Worm (Caenorhabditis elegans) whole organism, L4 larva: ENCODE measurements around the gene srh-167.

Experiments used
- F10B5.3 ChIP-seq: sonication (generic microtip); optimal IDR thresholded peaks from 2 replicates; lab custom pipeline; 2016; ENCODE audit warnings: mild to moderate bottlenecking, missing genetic modification characterization, missing compliant biosample characterization
- F49E8.2 ChIP-seq: sonication (generic microtip); optimal IDR thresholded peaks from 2 replicates; lab custom pipeline; 2016; ENCODE audit warnings: missing compliant biosample characterization, mild to moderate bottlenecking, missing genetic modification characterization, borderline replicate concordance
- R02D3.7 ChIP-seq: fragments of 150-350 bp; sonication (generic microtip); optimal IDR thresholded peaks from 3 replicates; lab custom pipeline; 2014; ENCODE audit warnings: missing biosample characterization, missing genetic modification characterization
- T26A8.4 ChIP-seq: fragments of 200-800 bp; sonication (Bioruptor generic); IDR thresholded peaks from 2 replicates; pipeline ENCODE4 v1.3.6; 2022; ENCODE audit warnings: missing genetic modification characterization, missing compliant biosample characterization
- Y105C5A.15 ChIP-seq: fragments of 200-800 bp; sonication (Bioruptor generic); IDR thresholded peaks from 2 replicates; pipeline ENCODE4 v1.3.6; 2022; ENCODE audit warnings: missing genetic modification characterization, missing compliant biosample characterization
- Y75B8A.6 ChIP-seq: fragments of 200-800 bp; sonication (Bioruptor generic); IDR thresholded peaks from 2 replicates; pipeline ENCODE4 v1.3.6; 2022; ENCODE audit warnings: missing genetic modification reagents, missing genetic modification characterization, missing compliant biosample characterization
- aly-2 ChIP-seq: sonication (generic microtip); optimal IDR thresholded peaks from 2 replicates; lab custom pipeline; 2018; ENCODE audit warnings: missing biosample characterization, missing genetic modification characterization
- ama-1 ChIP-seq: fragments of 150-350 bp; optimal IDR thresholded peaks from 2 replicates; lab custom pipeline; 2014; ENCODE audit warnings: inconsistent platforms, mixed read lengths
- arid-1 ChIP-seq: fragments of 200-800 bp; sonication (Bioruptor generic); conservative IDR thresholded peaks from 2 replicates; pipeline ENCODE4 v1.3.6; 2022; ENCODE audit warnings: missing genetic modification reagents, missing genetic modification characterization, missing compliant biosample characterization
- ceh-20 ChIP-seq: fragments of 200-800 bp; sonication (Bioruptor generic); IDR thresholded peaks from 2 replicates; pipeline ENCODE4 v1.3.6; 2022; ENCODE audit warnings: missing genetic modification reagents, missing genetic modification characterization, missing compliant biosample characterization
- ceh-28 ChIP-seq: fragments of 150-350 bp; optimal IDR thresholded peaks from 2 replicates; lab custom pipeline; 2014; ENCODE audit warnings: missing biosample characterization, missing genetic modification reagents, missing genetic modification characterization
- ceh-44 ChIP-seq: fragments of 200-800 bp; sonication (Bioruptor generic); IDR thresholded peaks from 2 replicates; pipeline ENCODE4 v1.3.6; 2022; ENCODE audit warnings: missing genetic modification reagents, missing genetic modification characterization, missing compliant biosample characterization
- daf-12 ChIP-seq: fragments of 150-350 bp; optimal IDR thresholded peaks from 2 replicates; lab custom pipeline; 2014; ENCODE audit warnings: missing biosample characterization, missing genetic modification reagents, missing genetic modification characterization
- dmd-6 ChIP-seq: fragments of 200-800 bp; sonication (Bioruptor generic); IDR thresholded peaks from 2 replicates; pipeline ENCODE4 v1.3.6; 2022; ENCODE audit warnings: missing genetic modification reagents, missing genetic modification characterization, missing compliant biosample characterization
- dmd-9 ChIP-seq: fragments of 200-800 bp; sonication (Bioruptor generic); IDR thresholded peaks from 2 replicates; pipeline ENCODE4 v1.3.6; 2022; ENCODE audit warnings: missing genetic modification reagents, missing genetic modification characterization, missing compliant biosample characterization
- dpl-1 ChIP-seq: fragments of 150-350 bp; optimal IDR thresholded peaks from 2 replicates; lab custom pipeline; 2014; ENCODE audit warnings: missing biosample characterization, missing genetic modification reagents, missing genetic modification characterization
- duxl-1 ChIP-seq: sonication (generic microtip); optimal IDR thresholded peaks from 2 replicates; lab custom pipeline; 2016; ENCODE audit warnings: mild to moderate bottlenecking, missing genetic modification characterization, moderate library complexity, missing compliant biosample characterization; ENCODE audit not compliant: poor library complexity
- dve-1 ChIP-seq: sonication (generic microtip); optimal IDR thresholded peaks from 2 replicates; lab custom pipeline; 2017; ENCODE audit warnings: antibody characterized with exemption, mild to moderate bottlenecking, missing genetic modification characterization, missing compliant biosample characterization; ENCODE audit not compliant: insufficient read depth
- egl-27 ChIP-seq: sonication (generic microtip); optimal IDR thresholded peaks from 3 replicates; lab custom pipeline; 2017; ENCODE audit warnings: missing biosample characterization, missing genetic modification reagents, missing genetic modification characterization
- hlh-11 ChIP-seq: fragments of 200-800 bp; sonication (Bioruptor generic); optimal IDR thresholded peaks from 2 replicates; lab custom pipeline; 2018; ENCODE audit warnings: mild to moderate bottlenecking, missing genetic modification characterization, missing compliant biosample characterization
- hlh-30 ChIP-seq: sonication (generic microtip); optimal IDR thresholded peaks from 2 replicates; lab custom pipeline; 2017; ENCODE audit warnings: antibody characterized with exemption, mild to moderate bottlenecking, missing genetic modification characterization, missing compliant biosample characterization; ENCODE audit not compliant: insufficient read depth
- jun-1 ChIP-seq: fragments of 150-350 bp; optimal IDR thresholded peaks from 2 replicates; lab custom pipeline; 2014; ENCODE audit warnings: missing biosample characterization, missing genetic modification reagents, missing genetic modification characterization
- lin-38 ChIP-seq: fragments of 200-800 bp; sonication (Bioruptor generic); IDR thresholded peaks from 2 replicates; pipeline ENCODE4 v1.3.6; 2022; ENCODE audit warnings: missing genetic modification reagents, missing genetic modification characterization, missing compliant biosample characterization
- madf-5 ChIP-seq, 2 experiments: fragments of 200-800 bp; sonication (Bioruptor generic); IDR thresholded peaks; 2 replicates each; pipeline ENCODE4 v1.3.6; 2022; ENCODE audit warnings: missing compliant biosample characterization in 2 of 2, missing genetic modification characterization in 2 of 2
- mdt-29 ChIP-seq: fragments of 200-800 bp; sonication (Bioruptor generic); IDR thresholded peaks from 2 replicates; pipeline ENCODE4 v1.3.6; 2022; ENCODE audit warnings: missing genetic modification reagents, missing genetic modification characterization, missing compliant biosample characterization
- mxl-3 ChIP-seq: fragments of 200-800 bp; sonication (Bioruptor generic); optimal IDR thresholded peaks from 2 replicates; lab custom pipeline; 2018; ENCODE audit warnings: mild to moderate bottlenecking, missing genetic modification characterization, missing compliant biosample characterization
- nhr-102 ChIP-seq: sonication (generic microtip); optimal IDR thresholded peaks from 2 replicates; lab custom pipeline; 2016; ENCODE audit warnings: mild to moderate bottlenecking, missing genetic modification characterization, moderate library complexity, missing compliant biosample characterization
- nhr-25 ChIP-seq: sonication (generic microtip); optimal IDR thresholded peaks from 2 replicates; lab custom pipeline; 2017; ENCODE audit warnings: missing genetic modification characterization, mild to moderate bottlenecking, missing compliant biosample characterization, antibody characterized with exemption, moderate library complexity, borderline replicate concordance; ENCODE audit not compliant: insufficient read depth
- nhr-41 ChIP-seq: fragments of 200-800 bp; sonication (Bioruptor generic); IDR thresholded peaks from 2 replicates; pipeline ENCODE4 v1.3.6; 2022; ENCODE audit warnings: missing genetic modification reagents, missing genetic modification characterization, missing compliant biosample characterization
- nhr-42 ChIP-seq: fragments of 200-800 bp; sonication (Bioruptor generic); IDR thresholded peaks from 2 replicates; pipeline ENCODE4 v1.3.6; 2022; ENCODE audit warnings: missing genetic modification characterization, missing compliant biosample characterization
- nhr-77 ChIP-seq: fragments of 150-350 bp; optimal IDR thresholded peaks from 2 replicates; lab custom pipeline; 2014; ENCODE audit warnings: missing biosample characterization, missing genetic modification characterization
- pha-4 ChIP-seq, 2 experiments: fragments of 150-350 bp in 1 of 2; fragments of 200-800 bp in 1 of 2; sonication (Bioruptor generic) in 1 of 2; IDR thresholded peaks in 1 of 2; optimal IDR thresholded peaks in 1 of 2; 2 replicates each; pipeline versions ENCODE4 v1.3.6 to Lab custom; 2014 to 2022; ENCODE audit warnings: missing genetic modification characterization in 2 of 2, missing genetic modification reagents in 2 of 2, missing biosample characterization in 1 of 2, missing compliant biosample characterization in 1 of 2
- php-3 ChIP-seq: fragments of 200-800 bp; sonication (Bioruptor generic); IDR thresholded peaks from 2 replicates; pipeline ENCODE4 v1.3.6; 2022; ENCODE audit warnings: missing genetic modification reagents, missing genetic modification characterization, missing compliant biosample characterization
- saeg-2 ChIP-seq: fragments of 200-800 bp; sonication (Bioruptor generic); IDR thresholded peaks from 2 replicates; pipeline ENCODE4 v1.3.6; 2022; ENCODE audit warnings: missing genetic modification reagents, missing genetic modification characterization, missing compliant biosample characterization
- sdz-12 ChIP-seq: fragments of 200-800 bp; sonication (Bioruptor generic); optimal IDR thresholded peaks from 2 replicates; lab custom pipeline; 2018; ENCODE audit warnings: mild to moderate bottlenecking, missing genetic modification characterization, missing compliant biosample characterization
- set-16 ChIP-seq: fragments of 200-800 bp; sonication (Bioruptor generic); IDR thresholded peaks from 2 replicates; pipeline ENCODE4 v1.3.6; 2022; ENCODE audit warnings: missing genetic modification reagents, missing genetic modification characterization, missing compliant biosample characterization
- skn-1 ChIP-seq: fragments of 150-350 bp; optimal IDR thresholded peaks from 2 replicates; lab custom pipeline; 2014; ENCODE audit warnings: missing biosample characterization, missing genetic modification characterization
- tra-1 ChIP-seq: fragments of 200-800 bp; sonication (Bioruptor generic); IDR thresholded peaks from 2 replicates; pipeline ENCODE4 v1.3.6; 2022; ENCODE audit warnings: missing genetic modification reagents, missing genetic modification characterization, missing compliant biosample characterization
- unc-39 ChIP-seq: sonication (generic microtip); optimal IDR thresholded peaks from 2 replicates; lab custom pipeline; 2017; ENCODE audit warnings: missing biosample characterization, missing genetic modification characterization
- unc-62 ChIP-seq, 3 experiments: fragments of 150-350 bp in 1 of 3; sonication (generic microtip); optimal IDR thresholded peaks in 2 of 3; peaks in 1 of 3; 1 replicate in 1 of 3; 2 replicates in 2 of 3; lab custom pipeline; 2014 to 2017; ENCODE audit warnings: missing biosample characterization in 3 of 3, missing genetic modification characterization in 3 of 3, missing genetic modification reagents in 3 of 3, missing genotype in 1 of 3
- vab-7 ChIP-seq: fragments of 200-800 bp; sonication (Bioruptor generic); IDR thresholded peaks from 2 replicates; pipeline ENCODE4 v1.3.6; 2022; ENCODE audit warnings: missing genetic modification reagents, missing genetic modification characterization, missing compliant biosample characterization
- zfp-2 ChIP-seq: sonication (generic microtip); optimal IDR thresholded peaks from 2 replicates; lab custom pipeline; 2016; ENCODE audit warnings: mild to moderate bottlenecking, missing genetic modification characterization, missing compliant biosample characterization
- zip-2 ChIP-seq: fragments of 150-350 bp; optimal IDR thresholded peaks from 2 replicates; lab custom pipeline; 2014; ENCODE audit warnings: missing biosample characterization, missing genetic modification characterization
- ztf-11 ChIP-seq: fragments of 150-350 bp; optimal IDR thresholded peaks from 2 replicates; lab custom pipeline; 2014; ENCODE audit warnings: missing biosample characterization, missing genetic modification characterization
- ztf-7 ChIP-seq: fragments of 150-350 bp; optimal IDR thresholded peaks from 2 replicates; lab custom pipeline; 2014; ENCODE audit warnings: missing biosample characterization, missing genetic modification characterization

srh-167 gene

ce11 chrV:16357253-16357652, 23.7 kb downstream of the srh-167 start, which contains the start of gene pptr-1 (continued):
- TF ChIP-seq vab-7 (no peak), pha-4 (GFP tag; IDR thresholded peaks at IDR 0.05; lab: Robert Waterston, UW) (0 out of 2 replicates have a peak, but pooled peaks have one; percentile 34), pha-4 (tag; optimal IDR thresholded peaks at IDR 0.05; lab: Kevin White, UChicago) (no peak), zip-2 (tag; lab: Kevin White, UChicago) (no peak), sdz-12 (GFP tag; lab: Kevin White, UChicago) (no peak), set-16 (no peak), tra-1 (GFP tag; lab: Robert Waterston, UW) (no peak), aly-2 (tag; lab: Kevin White, UChicago) (no peak), skn-1 (tag; lab: Kevin White, UChicago) (no peak), dve-1 (tag; lab: Kevin White, UChicago) (peak; percentile 40), arid-1 (no peak), dpl-1 (GFP tag; lab: Kevin White, UChicago) (peak; percentile 3), jun-1 (tag; lab: Kevin White, UChicago) (no peak), php-3 (GFP tag; lab: Robert Waterston, UW) (peak; percentile 30; the same call in 1 of the 2 replicates), nhr-102 (peak; percentile 25)

- TF ChIP-seq skn-1 (tag; lab: Kevin White, UChicago) (no peak), ceh-20 (GFP tag; lab: Robert Waterston, UW) (no peak), nhr-42 (no peak), madf-5 (GFP tag; IDR thresholded peaks at IDR 0.05; lab: Robert Waterston, UW) (no peak), dve-1 (tag; lab: Kevin White, UChicago) (no peak), duxl-1 (tag; lab: Kevin White, UChicago) (no peak), zfp-2 (tag; lab: Kevin White, UChicago) (no peak), ztf-7 (tag; lab: Kevin White, UChicago) (no peak), nhr-25 (no peak), zip-2 (tag; lab: Kevin White, UChicago) (no peak), daf-12 (no peak), F10B5.3 (no peak), dmd-9 (no peak), mxl-3 (GFP tag; lab: Kevin White, UChicago) (no peak), ama-1 (lab: Kevin White, UChicago) (no peak), dmd-6 (GFP tag; lab: Robert Waterston, UW) (no peak)
These were observed 27.8 kb downstream of the srh-167 start for ce11 chrV:16361350-16361749.

ce11 chrV:16367575-16367974, 34.1 kb downstream of the srh-167 start, which contains the start of gene W08G11.3:
W08G11.3 (plus strand) TSS chrV:16367681.
- no peak for TF ChIP-seq nhr-41
- peak; percentile 58; the same call in 1 of the 2 replicates for TF ChIP-seq T26A8.4 (GFP tag; lab: Robert Waterston, UW)
- TF ChIP-seq R02D3.7 (tag; lab: Kevin White, UChicago): peak; percentile 37
- TF ChIP-seq dve-1 (tag; lab: Kevin White, UChicago): peak; percentile 11
- TF ChIP-seq mdt-29: 0 out of 2 replicates have a peak, but pooled peaks have one; percentile 29
- TF ChIP-seq F49E8.2 (tag; lab: Kevin White, UChicago): no peak
- no peak for TF ChIP-seq unc-39
- no peak for TF ChIP-seq arid-1
- peak; percentile 55 for TF ChIP-seq ama-1 (lab: Kevin White, UChicago)
- TF ChIP-seq ztf-11: no peak
- TF ChIP-seq hlh-11 (tag; lab: Kevin White, UChicago): no peak
- no peak for TF ChIP-seq dmd-9
- TF ChIP-seq skn-1 (tag; lab: Kevin White, UChicago): no peak
- no peak for TF ChIP-seq unc-62 (GFP tag; optimal IDR thresholded peaks at IDR 0.05 in 1 of 2; lab: Kevin White, UChicago)
- TF ChIP-seq unc-62 (tag; optimal IDR thresholded peaks at IDR 0.05; lab: Kevin White, UChicago): no peak
- no peak for TF ChIP-seq egl-27 (tag; lab: Kevin White, UChicago)
- TF ChIP-seq mxl-3 (GFP tag; lab: Kevin White, UChicago): no peak
- TF ChIP-seq Y75B8A.6 (GFP tag; lab: Robert Waterston, UW): no peak
- TF ChIP-seq F10B5.3: peak; percentile 25
- TF ChIP-seq saeg-2: no peak
- no peak for TF ChIP-seq Y105C5A.15 (GFP tag; lab: Robert Waterston, UW)
- 0 out of 2 replicates have a peak, but pooled peaks have one; percentile 9 for TF ChIP-seq lin-38 (GFP tag; lab: Robert Waterston, UW)
- no peak for TF ChIP-seq dpl-1 (GFP tag; lab: Kevin White, UChicago)
- TF ChIP-seq nhr-102: no peak
- no peak for TF ChIP-seq ceh-44 (GFP tag; lab: Robert Waterston, UW)
- TF ChIP-seq nhr-77 (tag; lab: Kevin White, UChicago): no peak
- TF ChIP-seq hlh-30 (tag; lab: Kevin White, UChicago): no peak
- no peak for TF ChIP-seq ceh-28 (tag; lab: Kevin White, UChicago)
